Fruit fly (Drosophila melanogaster) whole organism, embryonic: Measurements from ENCODE around the gene CG13694.

Experiments
- CG8478 ChIP-seq: fragments of >200 bp; optimal IDR thresholded peaks from 2 replicates; lab custom pipeline; 2018
- CG9215 ChIP-seq: fragments of 200-800 bp; sonication (Bioruptor generic); IDR thresholded peaks from 2 replicates; pipeline ENCODE4 v1.3.6; 2022; ENCODE audit warnings: missing biosample characterization, missing genetic modification characterization
- D19A ChIP-seq: fragments of 200-800 bp; optimal IDR thresholded peaks from 3 replicates; lab custom pipeline; 2019; ENCODE audit warnings: missing biosample characterization, mild to moderate bottlenecking, missing genetic modification characterization, moderate library complexity
- Hsf ChIP-seq: fragments of 200-800 bp; sonication (Bioruptor generic); optimal IDR thresholded peaks from 3 replicates; lab custom pipeline; 2016; ENCODE audit warnings: missing biosample characterization, missing genetic modification characterization
- crp ChIP-seq, 2 experiments: fragments of 200-800 bp; sonication (Bioruptor generic); optimal IDR thresholded peaks; 2 replicates in 1 of 2; 3 replicates in 1 of 2; lab custom pipeline; 2017; ENCODE audit warnings: missing biosample characterization in 2 of 2, missing genetic modification characterization in 2 of 2, mild to moderate bottlenecking in 1 of 2, moderate library complexity in 1 of 2
- dan ChIP-seq: fragments of 200-800 bp; sonication (Bioruptor generic); IDR thresholded peaks from 2 replicates; pipeline ENCODE4 v1.3.6; 2022; ENCODE audit warnings: missing biosample characterization, missing genetic modification characterization
- dati ChIP-seq: fragments of 200-800 bp; sonication (Bioruptor generic); IDR thresholded peaks from 2 replicates; pipeline ENCODE4 v1.3.6; 2022; ENCODE audit warnings: missing biosample characterization, missing genetic modification characterization
- h ChIP-seq: fragments of >200 bp; optimal IDR thresholded peaks from 2 replicates; lab custom pipeline; 2017
- oc ChIP-seq: fragments of 200-800 bp; sonication (Bioruptor generic); optimal IDR thresholded peaks from 2 replicates; lab custom pipeline; 2018; ENCODE audit warnings: missing biosample characterization, mild to moderate bottlenecking, missing genetic modification characterization, moderate library complexity
- psq ChIP-seq: fragments of 200-800 bp; sonication (Bioruptor generic); optimal IDR thresholded peaks from 2 replicates; lab custom pipeline; 2017; ENCODE audit warnings: missing biosample characterization, missing genetic modification characterization
- salm ChIP-seq: fragments of 200-800 bp; sonication (Bioruptor generic); optimal IDR thresholded peaks from 2 replicates; lab custom pipeline; 2018; ENCODE audit warnings: missing biosample characterization, mild to moderate bottlenecking, missing genetic modification characterization
- sob ChIP-seq: fragments of 200-800 bp; sonication (Bioruptor generic); IDR thresholded peaks from 2 replicates; pipeline ENCODE4 v1.3.6; 2022; ENCODE audit warnings: missing biosample characterization, missing genetic modification characterization

dm6 chr2L:102161-102761 is 14.0 kb downstream of the CG13694 start, which contains the start of gene Creld:
- TF ChIP-seq dati (no peak), salm (tag; lab: Kevin White, UChicago) (no peak), dan (GFP tag; lab: Robert Waterston, UW) (no peak), crp (GFP tag; optimal IDR thresholded peaks at IDR 0.05; lab: Kevin White, UChicago) (no peak), Hsf (GFP tag; lab: Kevin White, UChicago) (no peak), oc (tag; lab: Kevin White, UChicago) (no peak), sob (GFP tag; lab: Robert Waterston, UW) (peak; percentile 51; the same call in 1 of the 2 replicates), h (lab: Kevin White, UChicago) (no peak), CG8478 (lab: Kevin White, UChicago) (no peak), CG9215 (GFP tag; lab: Robert Waterston, UW) (no peak), D19A (tag; lab: Kevin White, UChicago) (no peak), psq (GFP tag; lab: Kevin White, UChicago) (no peak)
